Fruit fly (Drosophila melanogaster): ENCODE measurements around the gene CG11248.

Gene CG11248

dm6 chr3L:21652124-21652523 lies 27.7 kb upstream of the CG11248 start (continued):
- no peak for TF ChIP-seq CG6854 (GFP tag; optimal IDR thresholded peaks at IDR 0.05)
- no peak for TF ChIP-seq CG15479 (GFP tag; optimal IDR thresholded peaks at IDR 0.05)
- TF ChIP-seq CG18476 (GFP tag; optimal IDR thresholded peaks at IDR 0.05) = no peak
- peak; percentile 84 for TF ChIP-seq sr (GFP tag; IDR thresholded peaks at IDR 0.05)
- TF ChIP-seq BtbVII (GFP tag; optimal IDR thresholded peaks at IDR 0.05) = no peak
- TF ChIP-seq Kr (GFP tag; optimal IDR thresholded peaks at IDR 0.05) = no peak
- no peak for TF ChIP-seq H2.0 (GFP tag; IDR thresholded peaks at IDR 0.05)
- no peak for TF ChIP-seq CG7357 (GFP tag; IDR thresholded peaks at IDR 0.05)
- no peak for TF ChIP-seq crc (GFP tag; optimal IDR thresholded peaks at IDR 0.05)
- no peak for TF ChIP-seq CG1233 (GFP tag; optimal IDR thresholded peaks at IDR 0.05)
- no peak for TF ChIP-seq CG11398 (GFP tag; optimal IDR thresholded peaks at IDR 0.05)
- TF ChIP-seq CG12769 (tag; optimal IDR thresholded peaks at IDR 0.05) = peak; percentile 23
- TF ChIP-seq grn (GFP tag; optimal IDR thresholded peaks at IDR 0.05) = peak; percentile 3
- TF ChIP-seq pros (GFP tag; optimal IDR thresholded peaks at IDR 0.05) = no peak
- no peak for TF ChIP-seq CG32772 (GFP tag; IDR thresholded peaks at IDR 0.05)
- no peak for TF ChIP-seq en (GFP tag; optimal IDR thresholded peaks at IDR 0.05)
- TF ChIP-seq Usf (GFP tag; optimal IDR thresholded peaks at IDR 0.05) = no peak

- TF ChIP-seq Dp (GFP tag; optimal IDR thresholded peaks at IDR 0.05) (peak; percentile 39), crol (GFP tag; IDR thresholded peaks at IDR 0.05) (no peak), CG4282 (GFP tag; optimal IDR thresholded peaks at IDR 0.05) (no peak), CG30403 (GFP tag; optimal IDR thresholded peaks at IDR 0.05) (peak; percentile 80), Hand (GFP tag; optimal IDR thresholded peaks at IDR 0.05) (no peak), CG18599 (GFP tag; optimal IDR thresholded peaks at IDR 0.05) (no peak), CG2202 (tag; optimal IDR thresholded peaks at IDR 0.05) (no peak), dm (GFP tag; optimal IDR thresholded peaks at IDR 0.05) (peak; percentile 21), CG9797 (GFP tag; optimal IDR thresholded peaks at IDR 0.05) (no peak), Blimp-1 (GFP tag; optimal IDR thresholded peaks at IDR 0.05) (peak; percentile 50), Camta (GFP tag; optimal IDR thresholded peaks at IDR 0.05) (peak; percentile 65), CG12391 (tag; optimal IDR thresholded peaks at IDR 0.05) (peak; percentile 48), p53 (GFP tag; optimal IDR thresholded peaks at IDR 0.05) (peak; percentile 19), CG8478 (optimal IDR thresholded peaks at IDR 0.05) (peak; percentile 31), ERR (GFP tag; optimal IDR thresholded peaks at IDR 0.05) (peak; percentile 21), Lhr (GFP tag; optimal IDR thresholded peaks at IDR 0.05) (peak; percentile 85), CG31224 (GFP tag; IDR thresholded peaks at IDR 0.05) (no peak), inv (GFP tag; IDR thresholded peaks at IDR 0.05; ENCODE audit: partially characterized antibody) (no peak), pum (GFP tag; optimal IDR thresholded peaks at IDR 0.05) (peak; percentile 78), exex (tag; optimal IDR thresholded peaks at IDR 0.05) (no peak), CG9437 (GFP tag; optimal IDR thresholded peaks at IDR 0.05) (no peak), jing (GFP tag; optimal IDR thresholded peaks at IDR 0.05) (peak; percentile 8), ind (GFP tag; optimal IDR thresholded peaks at IDR 0.05) (peak; percentile 71), croc (GFP tag; conservative IDR thresholded peaks at IDR 0.05) (peak; percentile 34; the same call in 1 of the 3 replicates), CG11247 (GFP tag; IDR thresholded peaks at IDR 0.05) (peak; percentile 83), slbo (GFP tag; IDR thresholded peaks at IDR 0.05) (peak; percentile 87), row (GFP tag; IDR thresholded peaks at IDR 0.05) (peak; percentile 64), scrt (GFP tag; optimal IDR thresholded peaks at IDR 0.05) (no peak), Bdp1 (GFP tag; optimal IDR thresholded peaks at IDR 0.05) (no peak), HLH54F (GFP tag; optimal IDR thresholded peaks at IDR 0.05) (peak; percentile 50), CG9817 (tag; optimal IDR thresholded peaks at IDR 0.05) (peak; percentile 83), CG31388 (GFP tag; optimal IDR thresholded peaks at IDR 0.05) (peak; percentile 31), CG12236 (GFP tag; optimal IDR thresholded peaks at IDR 0.05) (no peak), B-H2 (GFP tag; optimal IDR thresholded peaks at IDR 0.05) (peak; percentile 59), da (GFP tag; optimal IDR thresholded peaks at IDR 0.05) (peak; percentile 36)
Observed at dm6 chr3L:21652768-21653167, 27.1 kb upstream of the CG11248 start.
